Worm (Caenorhabditis elegans): Measurements from ENCODE around the gene T04F8.3.

Gene T04F8.3

DNA sequence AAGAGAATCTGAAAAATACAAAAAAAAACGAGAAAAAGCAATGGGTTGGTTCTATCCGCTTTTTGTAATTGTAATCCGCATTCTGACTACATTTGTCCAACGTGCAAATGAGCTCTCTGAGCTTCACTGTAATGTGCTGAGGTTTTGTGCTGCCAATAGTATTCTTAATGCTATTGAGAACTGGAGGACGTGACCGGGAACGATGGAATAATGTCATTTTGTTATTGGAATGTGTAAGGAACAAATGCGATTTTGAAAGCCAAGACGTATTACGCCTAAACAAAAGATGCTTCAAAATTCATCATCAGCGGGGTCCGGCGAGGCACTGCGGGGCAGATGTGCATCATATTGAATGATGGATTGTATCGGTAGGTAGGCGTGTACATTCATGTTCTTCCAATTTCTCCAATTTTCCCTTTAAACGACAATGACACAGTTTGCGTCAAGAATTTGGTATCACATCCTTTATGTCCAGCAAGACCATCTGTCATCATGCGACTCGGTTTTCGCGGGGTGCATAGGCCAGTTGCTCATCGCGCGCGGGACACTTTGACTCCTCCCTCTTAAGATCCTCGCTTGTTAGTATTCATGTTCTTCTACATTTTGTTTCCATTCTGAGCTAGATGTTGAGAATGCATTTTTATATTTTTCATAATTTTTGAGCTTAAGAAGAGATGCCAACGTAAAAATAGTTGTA is 14.8 kb downstream of the T04F8.3 start:
- TF ChIP-seq ceh-13 (GFP tag; optimal IDR thresholded peaks at IDR 0.05) (no peak), tra-4 (tag; optimal IDR thresholded peaks at IDR 0.05) (no peak), F13C5.2 (tag; optimal IDR thresholded peaks at IDR 0.05) (no peak), ets-7 (tag; optimal IDR thresholded peaks at IDR 0.05) (no peak), aly-1 (tag; optimal IDR thresholded peaks at IDR 0.05) (no peak), hmbx-1 (tag; optimal IDR thresholded peaks at IDR 0.05) (no peak), tbx-37 (GFP tag; conservative IDR thresholded peaks at IDR 0.05) (no peak), B0310.2 (tag; optimal IDR thresholded peaks at IDR 0.05) (no peak), scrt-1 (GFP tag; IDR thresholded peaks at IDR 0.05) (no peak)

DNA sequence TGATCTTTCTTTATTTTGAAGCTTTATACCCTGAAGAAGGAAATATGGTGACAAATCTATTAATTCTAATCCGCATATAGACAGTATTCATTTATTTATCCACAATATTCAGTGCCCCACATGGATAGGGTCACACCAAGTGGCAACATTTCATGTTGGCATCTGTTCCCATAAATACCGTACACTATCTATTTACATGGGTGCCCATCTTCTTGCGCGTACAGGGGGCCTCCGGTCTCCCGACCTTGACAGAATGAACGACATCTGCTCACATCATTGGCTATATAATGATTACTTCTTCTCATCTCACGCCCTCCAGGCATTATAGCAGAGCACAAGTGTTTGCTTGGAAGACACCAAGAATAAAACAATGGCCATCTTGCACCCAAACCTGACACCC is 17.1 kb downstream of the T04F8.3 start:
- TF ChIP-seq hnd-1 (tag; optimal IDR thresholded peaks at IDR 0.05) (no peak), sea-1 (GFP tag; conservative IDR thresholded peaks at IDR 0.05) (0 out of 2 replicates have a peak, but pooled peaks have one; percentile 23), tbx-37 (GFP tag; conservative IDR thresholded peaks at IDR 0.05) (no peak), aly-1 (tag; optimal IDR thresholded peaks at IDR 0.05) (no peak)

DNA sequence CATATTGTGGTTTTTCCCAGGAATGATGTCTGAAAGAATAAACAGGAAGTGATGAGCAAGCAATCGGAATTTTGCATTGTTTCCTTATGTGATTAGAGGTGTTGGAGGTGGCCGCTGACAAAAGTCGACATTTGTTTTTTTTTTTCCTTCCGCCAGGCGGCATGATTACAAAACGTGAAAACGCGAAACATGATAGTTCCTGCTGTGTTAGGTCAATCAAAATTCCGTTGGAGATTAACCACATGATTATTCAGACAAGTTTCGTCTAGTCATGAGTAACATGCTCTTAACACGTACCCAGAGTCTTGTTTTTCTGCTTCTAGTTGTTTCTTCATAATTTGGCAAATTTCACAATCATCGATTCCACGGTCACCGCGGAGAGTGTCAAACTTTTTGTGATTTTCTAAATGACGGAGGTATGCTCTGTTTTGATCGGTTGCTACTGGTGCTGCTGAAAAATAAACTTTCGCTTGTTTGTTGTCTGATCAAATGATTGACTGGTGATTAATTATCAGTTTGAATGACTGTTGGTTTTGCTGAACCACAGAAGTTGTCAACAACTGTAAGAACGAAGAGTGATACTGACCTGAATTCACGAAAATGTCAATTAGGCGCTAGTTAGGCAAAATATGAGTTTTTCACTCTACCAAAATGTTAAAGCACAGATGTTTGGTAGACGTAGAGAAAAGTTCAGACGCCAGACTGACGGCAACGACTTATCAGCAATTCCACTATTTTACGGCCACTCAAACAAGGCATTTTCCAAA is 21.0 kb downstream of the T04F8.3 start:
- TF ChIP-seq ceh-36 (tag; optimal IDR thresholded peaks at IDR 0.05) (no peak), aly-1 (tag; optimal IDR thresholded peaks at IDR 0.05) (no peak), ceh-13 (GFP tag; optimal IDR thresholded peaks at IDR 0.05) (no peak), ets-7 (tag; optimal IDR thresholded peaks at IDR 0.05) (no peak), scrt-1 (GFP tag; IDR thresholded peaks at IDR 0.05) (no peak), pes-1 (GFP tag; IDR thresholded peaks at IDR 0.05) (no peak), F13C5.2 (tag; optimal IDR thresholded peaks at IDR 0.05) (no peak), hnd-1 (tag; optimal IDR thresholded peaks at IDR 0.05) (no peak), sea-1 (GFP tag; conservative IDR thresholded peaks at IDR 0.05) (no peak), flt-1 (GFP tag; IDR thresholded peaks at IDR 0.05) (no peak)

DNA sequence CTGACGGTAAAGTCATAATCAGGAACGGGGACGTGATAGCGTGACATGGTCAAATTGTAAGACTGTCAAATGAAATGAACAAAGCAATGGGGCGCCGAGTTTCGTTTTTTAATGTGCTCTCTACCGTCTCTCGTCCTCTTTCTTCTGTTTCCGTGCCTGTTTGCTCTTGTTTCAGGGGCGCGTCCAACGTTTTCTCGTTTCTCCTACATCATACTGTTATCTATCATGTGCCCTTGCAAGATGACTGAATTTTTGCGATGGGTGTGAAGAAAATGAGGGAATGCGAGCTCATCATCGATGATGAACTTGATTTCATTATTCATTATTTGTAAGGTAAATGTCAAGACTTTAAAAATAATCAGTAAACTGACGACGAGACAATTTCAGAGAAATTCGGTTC is 22.4 kb downstream of the T04F8.3 start, which contains the start of gene T04F8.7:
TSS of gene T04F8.7 (minus strand) at position 130 of the 400 bp plus-strand sequence.
- no peak for TF ChIP-seq pes-1 (GFP tag; IDR thresholded peaks at IDR 0.05)
- TF ChIP-seq sea-1 (GFP tag; conservative IDR thresholded peaks at IDR 0.05) = no peak
- no peak for TF ChIP-seq ama-1 (optimal IDR thresholded peaks at IDR 0.05)
- TF ChIP-seq scrt-1 (GFP tag; IDR thresholded peaks at IDR 0.05) = no peak
- TF ChIP-seq B0310.2 (tag; optimal IDR thresholded peaks at IDR 0.05) = no peak
- no peak for TF ChIP-seq hmg-4 (GFP tag; optimal IDR thresholded peaks at IDR 0.05)
- no peak for TF ChIP-seq tbx-37 (GFP tag; conservative IDR thresholded peaks at IDR 0.05)
- no peak for TF ChIP-seq ceh-13 (GFP tag; optimal IDR thresholded peaks at IDR 0.05)
- TF ChIP-seq hnd-1 (tag; optimal IDR thresholded peaks at IDR 0.05) = no peak
- TF ChIP-seq tra-4 (tag; optimal IDR thresholded peaks at IDR 0.05) = no peak
- TF ChIP-seq flt-1 (GFP tag; IDR thresholded peaks at IDR 0.05) = no peak
- no peak for TF ChIP-seq F13C5.2 (tag; optimal IDR thresholded peaks at IDR 0.05)
- no peak for TF ChIP-seq aly-1 (tag; optimal IDR thresholded peaks at IDR 0.05)

DNA sequence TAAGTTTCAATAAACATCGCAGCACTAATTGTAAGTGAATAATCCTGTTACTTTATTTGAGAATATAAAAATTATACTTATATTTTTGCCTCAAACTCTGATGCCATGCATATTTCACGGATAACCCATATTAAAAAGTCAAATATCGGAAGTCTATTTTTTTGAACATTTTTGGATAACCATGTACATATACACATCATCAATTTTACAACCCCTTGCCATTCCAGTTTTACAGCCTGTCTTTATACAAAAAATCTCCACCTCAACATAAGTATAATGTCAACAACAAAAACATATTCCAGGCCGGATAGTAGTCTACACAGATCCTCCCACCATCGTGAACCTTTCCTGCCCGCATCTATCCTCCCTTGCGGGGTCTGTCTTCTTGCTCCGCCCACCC is 25.8 kb downstream of the T04F8.3 start, which contains the start of gene hnd-1:
TSS of gene hnd-1 (plus strand) at position 301 of the 400 bp plus-strand sequence.
- TF ChIP-seq F13C5.2 (tag; optimal IDR thresholded peaks at IDR 0.05) = no peak
- TF ChIP-seq ets-7 (tag; optimal IDR thresholded peaks at IDR 0.05) = no peak
- TF ChIP-seq sea-1 (GFP tag; conservative IDR thresholded peaks at IDR 0.05) = no peak
- TF ChIP-seq ceh-13 (GFP tag; optimal IDR thresholded peaks at IDR 0.05) = no peak
- TF ChIP-seq ceh-36 (tag; optimal IDR thresholded peaks at IDR 0.05) = no peak
- TF ChIP-seq hmg-4 (GFP tag; optimal IDR thresholded peaks at IDR 0.05) = no peak
- no peak for TF ChIP-seq ama-1 (optimal IDR thresholded peaks at IDR 0.05)
- no peak for TF ChIP-seq hnd-1 (tag; optimal IDR thresholded peaks at IDR 0.05)
- no peak for TF ChIP-seq pes-1 (GFP tag; IDR thresholded peaks at IDR 0.05)
- no peak for TF ChIP-seq hmbx-1 (tag; optimal IDR thresholded peaks at IDR 0.05)
- TF ChIP-seq B0310.2 (tag; optimal IDR thresholded peaks at IDR 0.05) = no peak
- TF ChIP-seq tbx-37 (GFP tag; conservative IDR thresholded peaks at IDR 0.05) = no peak
- no peak for TF ChIP-seq flt-1 (GFP tag; IDR thresholded peaks at IDR 0.05)
- TF ChIP-seq aly-1 (tag; optimal IDR thresholded peaks at IDR 0.05) = no peak
- no peak for TF ChIP-seq tra-4 (tag; optimal IDR thresholded peaks at IDR 0.05)
- no peak for TF ChIP-seq scrt-1 (GFP tag; IDR thresholded peaks at IDR 0.05)
- TF ChIP-seq tbx-11 (GFP tag; IDR thresholded peaks at IDR 0.05) = no peak

DNA sequence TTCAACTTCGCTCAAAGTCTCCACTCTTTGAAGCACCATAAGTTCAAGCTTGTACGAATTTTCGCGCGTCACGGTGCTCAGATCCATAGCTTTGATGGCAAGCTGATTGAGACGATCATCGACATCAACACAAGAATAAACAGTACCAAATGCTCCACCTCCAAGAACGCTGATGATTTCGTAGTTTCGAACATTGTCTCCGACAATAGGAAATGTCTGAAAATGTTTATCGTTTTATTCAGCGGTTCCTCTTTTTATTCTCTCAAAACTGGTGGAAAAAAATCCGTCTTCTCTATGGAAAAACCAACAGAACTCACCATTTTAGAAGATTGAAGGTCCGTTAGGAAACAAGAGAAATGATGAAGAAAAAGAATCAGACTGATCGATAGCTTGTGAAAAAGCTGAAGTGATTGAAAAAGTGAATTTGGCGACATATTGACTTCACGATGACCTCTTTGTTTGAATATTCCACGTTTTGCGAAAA is 29.4 kb downstream of the T04F8.3 start, which contains the start of gene C44C10.7:
TSS of gene C44C10.7 (minus strand) at position 434 of the 484 bp plus-strand sequence.
- no peak for TF ChIP-seq hmg-4 (GFP tag; optimal IDR thresholded peaks at IDR 0.05)
- no peak for TF ChIP-seq scrt-1 (GFP tag; IDR thresholded peaks at IDR 0.05)
- no peak for TF ChIP-seq hmbx-1 (tag; optimal IDR thresholded peaks at IDR 0.05)
- no peak for TF ChIP-seq ceh-36 (tag; optimal IDR thresholded peaks at IDR 0.05)
- TF ChIP-seq hnd-1 (tag; optimal IDR thresholded peaks at IDR 0.05) = no peak
- TF ChIP-seq aly-1 (tag; optimal IDR thresholded peaks at IDR 0.05) = no peak
- no peak for TF ChIP-seq pes-1 (GFP tag; IDR thresholded peaks at IDR 0.05)
- TF ChIP-seq ama-1 (optimal IDR thresholded peaks at IDR 0.05) = no peak
- no peak for TF ChIP-seq ets-7 (tag; optimal IDR thresholded peaks at IDR 0.05)
- TF ChIP-seq tbx-11 (GFP tag; IDR thresholded peaks at IDR 0.05) = no peak
- no peak for TF ChIP-seq sea-1 (GFP tag; conservative IDR thresholded peaks at IDR 0.05)
- no peak for TF ChIP-seq tbx-37 (GFP tag; conservative IDR thresholded peaks at IDR 0.05)
- TF ChIP-seq tra-4 (tag; optimal IDR thresholded peaks at IDR 0.05) = no peak
- no peak for TF ChIP-seq flt-1 (GFP tag; IDR thresholded peaks at IDR 0.05)
- TF ChIP-seq ceh-13 (GFP tag; optimal IDR thresholded peaks at IDR 0.05) = no peak
- no peak for TF ChIP-seq F13C5.2 (tag; optimal IDR thresholded peaks at IDR 0.05)
- TF ChIP-seq B0310.2 (tag; optimal IDR thresholded peaks at IDR 0.05) = no peak
